Worm (Caenorhabditis elegans) whole organism, L1 larva: Measurements from ENCODE around the gene srg-5.

Experiments
- C04F5.9 ChIP-seq: sonication (generic microtip); optimal IDR thresholded peaks from 2 replicates; lab custom pipeline; 2016; ENCODE audit warnings: missing genetic modification characterization, missing compliant biosample characterization
- C16A3.4 ChIP-seq: fragments of 150-350 bp; optimal IDR thresholded peaks from 2 replicates; lab custom pipeline; 2014; ENCODE audit warnings: missing biosample characterization, missing genetic modification characterization
- Y116A8C.19 ChIP-seq: sonication (generic microtip); optimal IDR thresholded peaks from 2 replicates; lab custom pipeline; 2016; ENCODE audit warnings: missing compliant biosample characterization, missing genetic modification characterization, borderline replicate concordance
- aha-1 ChIP-seq: fragments of 150-350 bp; optimal IDR thresholded peaks from 2 replicates; lab custom pipeline; 2014; ENCODE audit warnings: missing biosample characterization, missing genetic modification characterization
- blmp-1 ChIP-seq: fragments of 150-350 bp; optimal IDR thresholded peaks from 2 replicates; lab custom pipeline; 2014; ENCODE audit warnings: missing biosample characterization, missing genetic modification characterization
- ceh-8 ChIP-seq: fragments of 200-800 bp; sonication (Bioruptor generic); optimal IDR thresholded peaks from 2 replicates; lab custom pipeline; 2018; ENCODE audit warnings: mild to moderate bottlenecking, missing genetic modification characterization, moderate library complexity, missing compliant biosample characterization
- ceh-82 ChIP-seq, 3 experiments: fragments of 150-350 bp in 1 of 3; sonication (generic microtip) in 2 of 3; optimal IDR thresholded peaks; 2 replicates each; lab custom pipeline; 2014 to 2017; ENCODE audit warnings: missing biosample characterization in 3 of 3, missing genetic modification characterization in 3 of 3
- dpl-1 ChIP-seq, 3 experiments: fragments of 150-350 bp in 2 of 3; sonication (generic microtip) in 1 of 3; optimal IDR thresholded peaks; 2 replicates each; lab custom pipeline; 2014 to 2017; ENCODE audit warnings: missing biosample characterization in 3 of 3, missing genetic modification characterization in 3 of 3, missing genetic modification reagents in 3 of 3
- efl-1 ChIP-seq, 4 experiments: fragments of 150-350 bp; optimal IDR thresholded peaks in 3 of 4; peaks in 1 of 4; 1 replicate in 1 of 4; 2 replicates in 3 of 4; lab custom pipeline; 2014; ENCODE audit warnings: missing biosample characterization in 2 of 4, missing genetic modification characterization in 2 of 4, missing genetic modification reagents in 2 of 4
- egl-13 ChIP-seq: sonication (generic microtip); optimal IDR thresholded peaks from 2 replicates; lab custom pipeline; 2016; ENCODE audit warnings: missing genotype, missing genetic modification reagents, missing genetic modification characterization, missing compliant biosample characterization
- elt-2 ChIP-seq: sonication (generic microtip); optimal IDR thresholded peaks from 2 replicates; lab custom pipeline; 2016; ENCODE audit warnings: missing genetic modification characterization, mild to moderate bottlenecking, inconsistent platforms, missing compliant biosample characterization, missing genetic modification reagents
- elt-3 ChIP-seq, 6 experiments: fragments of 150-350 bp in 1 of 6; sonication (generic microtip); optimal IDR thresholded peaks; 2 replicates each; lab custom pipeline; 2017 to 2018; ENCODE audit warnings: missing biosample characterization in 6 of 6, missing genetic modification characterization in 6 of 6, inconsistent platforms in 1 of 6
- ets-5 ChIP-seq: fragments of 200-800 bp; sonication (Bioruptor generic); IDR thresholded peaks from 2 replicates; pipeline ENCODE4 v1.3.6; 2022; ENCODE audit warnings: missing genetic modification characterization, missing compliant biosample characterization
- fkh-10 ChIP-seq: sonication (generic microtip); optimal IDR thresholded peaks from 2 replicates; lab custom pipeline; 2017; ENCODE audit warnings: missing biosample characterization, missing genetic modification reagents, missing genetic modification characterization
- grh-1 ChIP-seq: fragments of 200-800 bp; sonication (Bioruptor generic); IDR thresholded peaks from 2 replicates; pipeline ENCODE4 v1.3.6; 2022; ENCODE audit warnings: missing genetic modification reagents, missing genetic modification characterization, missing compliant biosample characterization
- hlh-17 ChIP-seq: fragments of 200-800 bp; sonication (Bioruptor generic); optimal IDR thresholded peaks from 2 replicates; lab custom pipeline; 2018; ENCODE audit warnings: missing genetic modification characterization, mild to moderate bottlenecking, missing compliant biosample characterization, moderate library complexity, borderline replicate concordance
- hlh-4 ChIP-seq: sonication (generic microtip); optimal IDR thresholded peaks from 2 replicates; lab custom pipeline; 2016; ENCODE audit warnings: mild to moderate bottlenecking, missing genetic modification characterization, missing compliant biosample characterization
- irx-1 ChIP-seq: sonication (generic microtip); optimal IDR thresholded peaks from 2 replicates; lab custom pipeline; 2016; ENCODE audit warnings: missing genetic modification characterization, missing compliant biosample characterization
- isw-1 ChIP-seq: fragments of 200-800 bp; sonication (Bioruptor generic); IDR thresholded peaks from 2 replicates; pipeline ENCODE4 v1.3.6; 2022; ENCODE audit warnings: missing genetic modification characterization, missing compliant biosample characterization
- jun-1 ChIP-seq: fragments of 150-350 bp; optimal IDR thresholded peaks from 2 replicates; lab custom pipeline; 2014; ENCODE audit warnings: missing biosample characterization, missing genetic modification reagents, missing genetic modification characterization
- lin-14 ChIP-seq: fragments of 200-800 bp; sonication (Bioruptor generic); optimal IDR thresholded peaks from 2 replicates; lab custom pipeline; 2018; ENCODE audit warnings: mild to moderate bottlenecking, missing genetic modification characterization, moderate library complexity, missing compliant biosample characterization
- lin-15B ChIP-seq: fragments of 150-350 bp; sonication (generic microtip); optimal IDR thresholded peaks from 3 replicates; lab custom pipeline; 2014; ENCODE audit warnings: missing biosample characterization, missing genetic modification characterization
- lin-35 ChIP-seq, 2 experiments: fragments of 150-350 bp; optimal IDR thresholded peaks; 2 replicates each; lab custom pipeline; 2014; ENCODE audit warnings: missing biosample characterization in 2 of 2, missing genetic modification characterization in 2 of 2, missing genetic modification reagents in 2 of 2
- lin-39 ChIP-seq: fragments of 150-350 bp; optimal IDR thresholded peaks from 2 replicates; lab custom pipeline; 2014; ENCODE audit warnings: missing biosample characterization, missing genetic modification reagents, missing genetic modification characterization
- lir-3 ChIP-seq: sonication (generic microtip); optimal IDR thresholded peaks from 2 replicates; lab custom pipeline; 2016; ENCODE audit warnings: mild to moderate bottlenecking, missing genetic modification characterization, moderate library complexity, missing compliant biosample characterization; ENCODE audit not compliant: poor library complexity
- lsy-2 ChIP-seq, 2 experiments: fragments of 150-350 bp; optimal IDR thresholded peaks; 2 replicates each; lab custom pipeline; 2014; ENCODE audit warnings: missing biosample characterization in 2 of 2, missing genetic modification characterization in 2 of 2
- mdl-1 ChIP-seq, 2 experiments: fragments of 150-350 bp; optimal IDR thresholded peaks; 2 replicates each; lab custom pipeline; 2014 to 2017; ENCODE audit warnings: missing biosample characterization in 2 of 2, missing genetic modification characterization in 2 of 2, inconsistent platforms in 1 of 2
- mef-2 ChIP-seq: fragments of 150-350 bp; optimal IDR thresholded peaks from 2 replicates; lab custom pipeline; 2014; ENCODE audit warnings: missing biosample characterization, missing genetic modification characterization
- nhr-12 ChIP-seq: sonication (generic microtip); optimal IDR thresholded peaks from 2 replicates; lab custom pipeline; 2017; ENCODE audit warnings: missing biosample characterization, missing genetic modification characterization
- nhr-237 ChIP-seq: fragments of 150-350 bp; optimal IDR thresholded peaks from 2 replicates; lab custom pipeline; 2014; ENCODE audit warnings: missing biosample characterization, missing genetic modification characterization
- nhr-47 ChIP-seq: sonication (generic microtip); optimal IDR thresholded peaks from 2 replicates; lab custom pipeline; 2016; ENCODE audit warnings: mild to moderate bottlenecking, missing genetic modification characterization, moderate library complexity, missing compliant biosample characterization
- nhr-77 ChIP-seq: fragments of 150-350 bp; optimal IDR thresholded peaks from 2 replicates; lab custom pipeline; 2014; ENCODE audit warnings: missing biosample characterization, missing genetic modification characterization
- nhr-84 ChIP-seq: sonication (generic microtip); optimal IDR thresholded peaks from 2 replicates; lab custom pipeline; 2017; ENCODE audit warnings: missing biosample characterization, missing genetic modification characterization
- nhr-85 ChIP-seq: sonication (generic microtip); peaks from one replicate; lab custom pipeline; 2016; ENCODE audit warnings: missing genetic modification characterization, inconsistent platforms, missing compliant biosample characterization
- pax-3 ChIP-seq: fragments of 200-800 bp; sonication (Bioruptor generic); optimal IDR thresholded peaks from 2 replicates; lab custom pipeline; 2018; ENCODE audit warnings: mild to moderate bottlenecking, missing genetic modification characterization, moderate library complexity, missing compliant biosample characterization
- rnt-1 ChIP-seq: sonication (generic microtip); optimal IDR thresholded peaks from 2 replicates; lab custom pipeline; 2016; ENCODE audit warnings: mild to moderate bottlenecking, missing genetic modification characterization, moderate library complexity, missing compliant biosample characterization
- skn-1 ChIP-seq: fragments of 150-350 bp; optimal IDR thresholded peaks from 2 replicates; lab custom pipeline; 2014; ENCODE audit warnings: missing biosample characterization, missing genetic modification characterization
- snpc-4 ChIP-seq: fragments of 150-350 bp; optimal IDR thresholded peaks from 2 replicates; lab custom pipeline; 2014; ENCODE audit warnings: missing biosample characterization, missing genetic modification characterization
- sptf-1 ChIP-seq: fragments of 150-350 bp; optimal IDR thresholded peaks from 2 replicates; lab custom pipeline; 2014; ENCODE audit warnings: missing biosample characterization, missing genetic modification characterization
- swsn-7 ChIP-seq: sonication (generic microtip); optimal IDR thresholded peaks from 2 replicates; lab custom pipeline; 2016; ENCODE audit warnings: missing genetic modification characterization, missing compliant biosample characterization
- tbx-2 ChIP-seq: sonication (generic microtip); optimal IDR thresholded peaks from 2 replicates; lab custom pipeline; 2016; ENCODE audit warnings: missing genetic modification characterization, missing compliant biosample characterization
- tlp-1 ChIP-seq: fragments of 150-350 bp; optimal IDR thresholded peaks from 2 replicates; lab custom pipeline; 2014; ENCODE audit warnings: missing biosample characterization, missing genetic modification characterization
- unc-130 ChIP-seq: fragments of 150-350 bp; optimal IDR thresholded peaks from 2 replicates; lab custom pipeline; 2017; ENCODE audit warnings: missing biosample characterization, missing genetic modification characterization, inconsistent platforms
- unc-30 ChIP-seq: sonication (generic microtip); optimal IDR thresholded peaks from 2 replicates; lab custom pipeline; 2017; ENCODE audit warnings: missing biosample characterization, missing genetic modification characterization
- unc-62 ChIP-seq: fragments of 150-350 bp; optimal IDR thresholded peaks from 2 replicates; lab custom pipeline; 2014; ENCODE audit warnings: missing biosample characterization, missing genetic modification reagents, missing genetic modification characterization
- unc-98 ChIP-seq: fragments of 200-800 bp; sonication (Bioruptor generic); IDR thresholded peaks from 2 replicates; pipeline ENCODE4 v1.3.6; 2022; ENCODE audit warnings: missing genetic modification characterization, missing compliant biosample characterization
- xbp-1 ChIP-seq: sonication (generic microtip); optimal IDR thresholded peaks from 2 replicates; lab custom pipeline; 2016; ENCODE audit warnings: missing genetic modification characterization, missing compliant biosample characterization
- zag-1 ChIP-seq: fragments of 150-350 bp; optimal IDR thresholded peaks from 2 replicates; lab custom pipeline; 2014; ENCODE audit warnings: missing biosample characterization, missing genetic modification characterization
- zip-4 ChIP-seq: fragments of 200-800 bp; sonication (Bioruptor generic); optimal IDR thresholded peaks from 2 replicates; lab custom pipeline; 2018; ENCODE audit warnings: mild to moderate bottlenecking, missing genetic modification characterization, moderate library complexity, missing compliant biosample characterization
- ztf-11 ChIP-seq, 2 experiments: sonication (generic microtip); optimal IDR thresholded peaks; 2 replicates each; lab custom pipeline; 2016 to 2017; ENCODE audit warnings: missing genetic modification characterization in 2 of 2, missing biosample characterization in 1 of 2, missing compliant biosample characterization in 1 of 2
- ztf-4 ChIP-seq: fragments of 150-350 bp; optimal IDR thresholded peaks from 2 replicates; lab custom pipeline; 2014; ENCODE audit warnings: missing biosample characterization, missing genetic modification characterization

srg-5 gene

ce11 chrIII:6248064-6248687, 16.2 kb downstream of the srg-5 start, which contains the start of the genes gen-1 and stt-3:
Gene gen-1 (minus strand): TSS chrIII:6248158.
Gene stt-3 (plus strand): TSS chrIII:6248637.
- TF ChIP-seq nhr-77 (tag; lab: Kevin White, UChicago), result no peak
- no peak for TF ChIP-seq elt-2 (tag; lab: Kevin White, UChicago)
- TF ChIP-seq ceh-8 (GFP tag; lab: Kevin White, UChicago), result no peak
- TF ChIP-seq blmp-1 (tag; lab: Kevin White, UChicago), result no peak
- no peak for TF ChIP-seq snpc-4 (tag; lab: Kevin White, UChicago)
- TF ChIP-seq egl-13 (tag; lab: Kevin White, UChicago), result no peak
- no peak for TF ChIP-seq nhr-12 (tag; lab: Kevin White, UChicago)
- peak; percentile 1 for TF ChIP-seq lin-15B (tag; lab: Kevin White, UChicago)
- TF ChIP-seq rnt-1 (tag; lab: Kevin White, UChicago), result no peak
- TF ChIP-seq Y116A8C.19 (tag; lab: Kevin White, UChicago), result no peak
- no peak for TF ChIP-seq irx-1 (tag; lab: Kevin White, UChicago)
- TF ChIP-seq lin-35 (GFP tag; optimal IDR thresholded peaks at IDR 0.05; lab: Kevin White, UChicago), result peak; percentile 2 to 65
- TF ChIP-seq efl-1 (optimal IDR thresholded peaks at IDR 0.05; lab: Kevin White, UChicago), result peak; percentile 46 to 50
- peak; percentile 21 to 90 for TF ChIP-seq efl-1 (GFP tag; optimal IDR thresholded peaks at IDR 0.05 in 1 of 2; lab: Kevin White, UChicago)
- TF ChIP-seq grh-1, result no peak
- TF ChIP-seq ztf-4 (tag; lab: Kevin White, UChicago), result no peak
- no peak for TF ChIP-seq lir-3
- TF ChIP-seq unc-62 (GFP tag; lab: Kevin White, UChicago), result no peak
- TF ChIP-seq dpl-1 (GFP tag; optimal IDR thresholded peaks at IDR 0.05; lab: Kevin White, UChicago), result peak in 2 of 3 experiments; percentile 42 to 56
- TF ChIP-seq isw-1 (GFP tag; lab: Robert Waterston, UW), result no peak
- TF ChIP-seq tbx-2 (tag; lab: Kevin White, UChicago), result no peak
- TF ChIP-seq unc-30 (tag; lab: Kevin White, UChicago), result no peak
- no peak for TF ChIP-seq ztf-11 (tag; optimal IDR thresholded peaks at IDR 0.05; lab: Kevin White, UChicago)
- no peak for TF ChIP-seq lin-14 (GFP tag; lab: Kevin White, UChicago)
- no peak for TF ChIP-seq C16A3.4
- TF ChIP-seq mdl-1 (tag; optimal IDR thresholded peaks at IDR 0.05; lab: Kevin White, UChicago), result no peak
- no peak for TF ChIP-seq fkh-10
- TF ChIP-seq C04F5.9 (tag; lab: Kevin White, UChicago), result no peak
- no peak for TF ChIP-seq elt-3 (tag; optimal IDR thresholded peaks at IDR 0.05; lab: Kevin White, UChicago)
- no peak for TF ChIP-seq ets-5 (GFP tag; lab: Robert Waterston, UW)
- TF ChIP-seq nhr-237 (tag; lab: Kevin White, UChicago), result no peak
- no peak for TF ChIP-seq mef-2 (tag; lab: Kevin White, UChicago)
- no peak for TF ChIP-seq ceh-82 (tag; optimal IDR thresholded peaks at IDR 0.05; lab: Kevin White, UChicago)
- no peak for TF ChIP-seq tlp-1 (tag; lab: Kevin White, UChicago)
- TF ChIP-seq zip-4 (GFP tag; lab: Kevin White, UChicago), result no peak
- peak in 1 of 2 experiments; percentile 48 for TF ChIP-seq lsy-2 (tag; optimal IDR thresholded peaks at IDR 0.05; lab: Kevin White, UChicago)
- no peak for TF ChIP-seq nhr-47 (tag; lab: Kevin White, UChicago)
- TF ChIP-seq jun-1 (tag; lab: Kevin White, UChicago), result no peak
- TF ChIP-seq sptf-1 (tag; lab: Kevin White, UChicago), result no peak
- peak; percentile 2 for TF ChIP-seq xbp-1
- TF ChIP-seq unc-130 (tag; lab: Kevin White, UChicago), result no peak
- TF ChIP-seq unc-98 (GFP tag; lab: Robert Waterston, UW), result no peak
- TF ChIP-seq zag-1 (tag; lab: Kevin White, UChicago), result no peak
- TF ChIP-seq pax-3 (tag; lab: Kevin White, UChicago), result no peak
- TF ChIP-seq lin-39 (tag; lab: Kevin White, UChicago), result no peak
- TF ChIP-seq nhr-84 (tag; lab: Kevin White, UChicago), result no peak
- no peak for TF ChIP-seq skn-1 (tag; lab: Kevin White, UChicago)
- no peak for TF ChIP-seq nhr-85 (tag; lab: Kevin White, UChicago)
- TF ChIP-seq hlh-17, result no peak
- TF ChIP-seq aha-1 (tag; lab: Kevin White, UChicago), result no peak
- TF ChIP-seq swsn-7 (tag; lab: Kevin White, UChicago), result no peak
- no peak for TF ChIP-seq hlh-4
